Worm (Caenorhabditis elegans) whole organism, young adult: Measurements from ENCODE around the gene C02E7.7.
A peak's percentile ranks its signal among the peaks of the same experiment; 100 is the strongest.

ENCODE experiments used
- K12H6.12 ChIP-seq: fragments of 200-800 bp; sonication (Bioruptor generic); optimal IDR thresholded peaks from 2 replicates; lab custom pipeline; 2018; ENCODE audit warnings: mild to moderate bottlenecking, missing genetic modification characterization, missing compliant biosample characterization
- attf-3 ChIP-seq: fragments of 200-800 bp; sonication (Bioruptor generic); conservative IDR thresholded peaks from 2 replicates; pipeline ENCODE4 v1.3.6; 2022; ENCODE audit warnings: missing genetic modification reagents, missing genetic modification characterization, missing compliant biosample characterization
- ceh-91 ChIP-seq: fragments of 200-800 bp; sonication (Bioruptor generic); IDR thresholded peaks from 2 replicates; pipeline ENCODE4 v1.3.6; 2022; ENCODE audit warnings: missing genetic modification reagents, missing genetic modification characterization, missing compliant biosample characterization
- fkh-3 ChIP-seq: sonication (generic microtip); optimal IDR thresholded peaks from 2 replicates; lab custom pipeline; 2016; ENCODE audit warnings: mild to moderate bottlenecking, missing genetic modification characterization, missing compliant biosample characterization
- lin-40 ChIP-seq: sonication (generic microtip); optimal IDR thresholded peaks from 2 replicates; lab custom pipeline; 2016; ENCODE audit warnings: missing genetic modification characterization, mild to moderate bottlenecking, missing compliant biosample characterization, missing genotype, missing genetic modification reagents
- madf-3 ChIP-seq: fragments of 200-800 bp; sonication (Bioruptor generic); IDR thresholded peaks from 2 replicates; pipeline ENCODE4 v1.3.6; 2022; ENCODE audit warnings: missing genetic modification reagents, missing genetic modification characterization, missing compliant biosample characterization
- pha-4 ChIP-seq: fragments of 150-350 bp; sonication (generic microtip); optimal IDR thresholded peaks from 2 replicates; lab custom pipeline; 2014; ENCODE audit warnings: missing biosample characterization, missing genetic modification reagents, missing genetic modification characterization
- repo-1 ChIP-seq: sonication (generic microtip); optimal IDR thresholded peaks from 2 replicates; lab custom pipeline; 2017; ENCODE audit warnings: mild to moderate bottlenecking, missing genetic modification characterization, missing compliant biosample characterization
- rpc-1 ChIP-seq, 2 experiments: fragments of 150-350 bp in 1 of 2; sonication (generic microtip) in 1 of 2; optimal IDR thresholded peaks; 2 replicates each; lab custom pipeline; 2014 to 2018; ENCODE audit warnings: missing biosample characterization in 1 of 2, missing genetic modification characterization in 1 of 2, missing genetic modification reagents in 1 of 2, missing genotype in 1 of 2
- ztf-18 ChIP-seq: sonication (generic microtip); optimal IDR thresholded peaks from 2 replicates; lab custom pipeline; 2016; ENCODE audit warnings: missing genotype, mild to moderate bottlenecking, missing genetic modification characterization, missing compliant biosample characterization

DNA sequence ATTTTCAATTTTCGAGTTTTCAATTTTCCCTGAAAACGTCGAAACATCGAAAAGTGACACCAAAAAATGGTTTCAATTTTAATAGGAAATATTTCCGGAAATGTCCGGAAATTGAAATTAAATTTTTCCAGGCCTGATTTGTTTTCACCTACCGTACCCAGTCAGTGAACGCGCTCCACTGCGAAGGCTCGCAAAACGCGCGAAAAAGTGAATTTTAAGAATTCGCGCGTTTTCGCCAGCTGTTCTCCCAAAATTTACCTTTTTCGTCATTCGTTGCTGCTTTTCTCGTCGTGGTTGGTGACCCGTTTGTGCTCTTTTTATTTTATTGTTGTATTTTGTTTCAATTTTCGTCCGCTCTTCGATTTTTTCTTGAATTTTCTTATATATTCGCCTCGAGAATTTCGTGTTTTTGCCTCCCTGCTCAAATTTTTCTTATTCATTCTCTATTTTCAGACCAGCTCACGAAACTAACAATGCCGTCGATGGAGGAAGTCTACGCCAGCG, 28.3 kb downstream of the C02E7.7 start, which contains the start of gene T19H12.2:
- TF ChIP-seq ztf-18: peak; percentile 29
- TF ChIP-seq K12H6.12 (tag; lab: Kevin White, UChicago): no peak
- no peak for TF ChIP-seq pha-4 (tag; lab: Kevin White, UChicago)
- no peak for TF ChIP-seq fkh-3 (tag; lab: Kevin White, UChicago)
- TF ChIP-seq attf-3: peak; percentile 67
- no peak for TF ChIP-seq lin-40 (tag; lab: Kevin White, UChicago)
- TF ChIP-seq rpc-1 (optimal IDR thresholded peaks at IDR 0.05; lab: Kevin White, UChicago): no peak
- peak; percentile 1 for TF ChIP-seq rpc-1 (tag; optimal IDR thresholded peaks at IDR 0.05; lab: Kevin White, UChicago)
- peak; percentile 92 for TF ChIP-seq madf-3 (GFP tag; lab: Robert Waterston, UW)
- peak; percentile 99 for TF ChIP-seq ceh-91 (GFP tag; lab: Robert Waterston, UW)
- no peak for TF ChIP-seq repo-1 (tag; lab: Kevin White, UChicago)
